Worm (Caenorhabditis elegans): Measurements from ENCODE around the gene rei-2.
A peak's percentile ranks its signal among the peaks of the same experiment; 100 is the strongest.

Gene rei-2

ce11 chrX:1064064-1064463 is 23.9 kb downstream of the rei-2 start (continued):
- TF ChIP-seq ceh-82 (tag; optimal IDR thresholded peaks at IDR 0.05) = peak; percentile 4 to 51 (median 43)
- TF ChIP-seq ztf-11 (tag; optimal IDR thresholded peaks at IDR 0.05) = peak in 1 of 2 experiments; percentile 17
- no peak for TF ChIP-seq ceh-88 (GFP tag; IDR thresholded peaks at IDR 0.05)
- TF ChIP-seq hlh-17 (GFP tag; optimal IDR thresholded peaks at IDR 0.05; ENCODE audit: borderline replicate concordance) = no peak
- TF ChIP-seq skn-1 (tag; optimal IDR thresholded peaks at IDR 0.05) = peak; percentile 86
- TF ChIP-seq lin-39 (tag; optimal IDR thresholded peaks at IDR 0.05) = no peak
- peak; percentile 77 for TF ChIP-seq nhr-71 (tag; optimal IDR thresholded peaks at IDR 0.05)
- peak; percentile 57 for TF ChIP-seq unc-86 (tag; optimal IDR thresholded peaks at IDR 0.05)
- TF ChIP-seq C16A3.4 (tag; optimal IDR thresholded peaks at IDR 0.05) = no peak
- no peak for TF ChIP-seq ets-5 (GFP tag; IDR thresholded peaks at IDR 0.05)
- TF ChIP-seq nhr-11 (tag; optimal IDR thresholded peaks at IDR 0.05) = no peak
- TF ChIP-seq snu-23 (GFP tag; optimal IDR thresholded peaks at IDR 0.05) = peak; percentile 65
- no peak for TF ChIP-seq vab-15 (tag; optimal IDR thresholded peaks at IDR 0.05)
- no peak for TF ChIP-seq nhr-20 (tag; optimal IDR thresholded peaks at IDR 0.05)
- TF ChIP-seq pax-3 (tag; optimal IDR thresholded peaks at IDR 0.05) = no peak
- TF ChIP-seq tlp-1 (tag; optimal IDR thresholded peaks at IDR 0.05) = no peak
- TF ChIP-seq mep-1 (tag; optimal IDR thresholded peaks at IDR 0.05) = peak; percentile 42
- TF ChIP-seq lin-13 (GFP tag; optimal IDR thresholded peaks at IDR 0.05) = no peak
- TF ChIP-seq zag-1 (tag; optimal IDR thresholded peaks at IDR 0.05) = no peak
- TF ChIP-seq sptf-1 (tag; optimal IDR thresholded peaks at IDR 0.05) = no peak
- TF ChIP-seq nhr-76 (tag; optimal IDR thresholded peaks at IDR 0.05) = no peak
- no peak for TF ChIP-seq efl-3 (GFP tag; optimal IDR thresholded peaks at IDR 0.05)
- peak in 1 of 2 experiments; percentile 20 for TF ChIP-seq efl-1 (optimal IDR thresholded peaks at IDR 0.05)
- peak in 1 of 2 experiments; percentile 92 for TF ChIP-seq efl-1 (GFP tag; optimal IDR thresholded peaks at IDR 0.05 in 1 of 2)
- no peak for TF ChIP-seq nhr-77 (tag; optimal IDR thresholded peaks at IDR 0.05)
- no peak for TF ChIP-seq ceh-63 (GFP tag; optimal IDR thresholded peaks at IDR 0.05)
- peak; percentile 91 for TF ChIP-seq lin-14 (GFP tag; optimal IDR thresholded peaks at IDR 0.05)
- TF ChIP-seq irx-1 (tag; optimal IDR thresholded peaks at IDR 0.05) = peak; percentile 23
- TF ChIP-seq lin-15B (tag; optimal IDR thresholded peaks at IDR 0.05) = no peak
- peak; percentile 21 for TF ChIP-seq xbp-1 (tag; optimal IDR thresholded peaks at IDR 0.05)
- TF ChIP-seq ceh-90 (tag; optimal IDR thresholded peaks at IDR 0.05) = no peak
- TF ChIP-seq Y116A8C.19 (tag; optimal IDR thresholded peaks at IDR 0.05; ENCODE audit: borderline replicate concordance) = no peak
- no peak for TF ChIP-seq pqm-1 (tag; optimal IDR thresholded peaks at IDR 0.05)
- TF ChIP-seq lir-3 (tag; optimal IDR thresholded peaks at IDR 0.05; ENCODE audit: poor library complexity) = no peak
- no peak for TF ChIP-seq egl-27 (tag; optimal IDR thresholded peaks at IDR 0.05)
- no peak for TF ChIP-seq F16B12.6 (tag; optimal IDR thresholded peaks at IDR 0.05)
- TF ChIP-seq unc-130 (tag; optimal IDR thresholded peaks at IDR 0.05) = no peak
- peak; percentile 64 for TF ChIP-seq rnt-1 (tag; optimal IDR thresholded peaks at IDR 0.05)
- no peak for TF ChIP-seq sup-37 (GFP tag; optimal IDR thresholded peaks at IDR 0.05)
- TF ChIP-seq ceh-8 (GFP tag; optimal IDR thresholded peaks at IDR 0.05) = peak; percentile 66
- no peak for TF ChIP-seq unc-62 (GFP tag; optimal IDR thresholded peaks at IDR 0.05)

DNA sequence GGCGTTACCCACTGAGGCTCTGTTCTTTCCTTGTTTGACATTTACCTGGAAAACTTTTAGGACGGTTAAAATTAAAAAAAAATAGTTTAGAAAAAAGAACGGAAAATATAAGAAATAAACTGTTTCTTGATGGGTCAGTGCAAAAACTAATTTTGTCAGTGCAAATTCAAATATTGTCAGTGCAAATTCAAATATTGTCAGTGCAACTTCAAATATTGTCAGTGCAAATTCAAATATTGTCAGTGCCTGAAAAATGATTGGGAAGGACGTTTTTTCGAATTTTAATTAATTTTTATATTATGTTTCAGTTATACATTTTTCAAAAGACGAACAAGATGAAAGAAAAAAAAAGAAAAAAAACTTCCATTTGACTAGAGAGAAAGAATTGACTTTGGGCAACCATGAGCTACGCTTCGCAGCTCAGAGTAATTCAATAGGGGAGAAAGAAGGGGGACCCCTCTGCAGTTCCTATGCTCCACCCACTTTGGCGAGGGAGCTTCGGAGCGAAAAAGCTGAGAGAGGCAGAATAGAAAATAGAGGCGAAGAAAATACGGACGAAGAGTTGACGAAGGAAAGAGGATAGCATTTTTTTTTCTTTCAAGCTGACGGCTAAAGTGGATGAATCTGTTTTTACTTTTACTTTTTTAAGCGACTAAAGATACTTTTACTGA is 25.4 kb downstream of the rei-2 start, which contains the start of gene unc-1:
unc-1 (minus strand) TSS at position 51 of the 671 bp plus-strand sequence.
- TF ChIP-seq ces-1 (GFP tag; optimal IDR thresholded peaks at IDR 0.05) (peak; percentile 62), mep-1 (tag; optimal IDR thresholded peaks at IDR 0.05) (peak; percentile 37), tbx-2 (tag; optimal IDR thresholded peaks at IDR 0.05) (peak; percentile 12), snu-23 (GFP tag; optimal IDR thresholded peaks at IDR 0.05) (peak; percentile 15), lin-14 (GFP tag; optimal IDR thresholded peaks at IDR 0.05) (peak; percentile 87), nhr-47 (tag; optimal IDR thresholded peaks at IDR 0.05) (peak; percentile 31), hlh-4 (tag; optimal IDR thresholded peaks at IDR 0.05) (no peak), fkh-8 (tag; optimal IDR thresholded peaks at IDR 0.05) (no peak), lsy-2 (tag; optimal IDR thresholded peaks at IDR 0.05) (peak; percentile 13 to 37), ceh-82 (tag; optimal IDR thresholded peaks at IDR 0.05) (peak in 1 of 3 experiments; percentile 55), irx-1 (tag; optimal IDR thresholded peaks at IDR 0.05) (no peak), unc-86 (tag; optimal IDR thresholded peaks at IDR 0.05) (peak; percentile 31), nhr-71 (tag; optimal IDR thresholded peaks at IDR 0.05) (peak; percentile 28), fkh-10 (GFP tag; optimal IDR thresholded peaks at IDR 0.05) (peak; percentile 36), alr-1 (tag; optimal IDR thresholded peaks at IDR 0.05; ENCODE audit: borderline replicate concordance) (no peak), nhr-20 (tag; optimal IDR thresholded peaks at IDR 0.05) (no peak), swsn-7 (tag; optimal IDR thresholded peaks at IDR 0.05) (peak; percentile 24), rnt-1 (tag; optimal IDR thresholded peaks at IDR 0.05) (peak; percentile 25), skn-1 (tag; optimal IDR thresholded peaks at IDR 0.05) (peak; percentile 17), dsc-1 (tag; optimal IDR thresholded peaks at IDR 0.05) (peak; percentile 21)

All from whole organism, L1 larva.